Fruit fly (Drosophila melanogaster) whole organism, adult: ENCODE results near the gene MED26.
"Not testable (repeated sequence)": the region's sequence is repeated elsewhere in the genome, so short reads cannot be mapped to it uniquely, and the experiment has no call there.

Experiments used
- CG12768 ChIP-seq: fragments of 200-800 bp; sonication (Bioruptor generic); optimal IDR thresholded peaks from 2 replicates; lab custom pipeline; 2017; ENCODE audit warnings: missing biosample characterization, missing genetic modification characterization, mild to moderate bottlenecking, moderate library complexity, missing genetic modification reagents
- CG1620 ChIP-seq: fragments of 200-800 bp; sonication (Bioruptor generic); optimal IDR thresholded peaks from 2 replicates; lab custom pipeline; 2016; ENCODE audit warnings: missing biosample characterization, missing genetic modification characterization
- CG7045 ChIP-seq: fragments of 200-800 bp; sonication (Bioruptor generic); optimal IDR thresholded peaks from 2 replicates; lab custom pipeline; 2017; ENCODE audit warnings: missing biosample characterization, mild to moderate bottlenecking, missing genetic modification characterization
- Hr96 ChIP-seq: fragments of 200-800 bp; sonication (Bioruptor generic); optimal IDR thresholded peaks from 2 replicates; lab custom pipeline; 2016; ENCODE audit warnings: missing biosample characterization, missing genetic modification characterization
- bab1 ChIP-seq: fragments of 200-800 bp; sonication (Bioruptor generic); optimal IDR thresholded peaks from 3 replicates; lab custom pipeline; 2019; ENCODE audit warnings: missing biosample characterization, mild to moderate bottlenecking, missing genetic modification characterization, moderate library complexity
- kay ChIP-seq: fragments of 200-800 bp; sonication (Bioruptor generic); peaks from one replicate; lab custom pipeline; 2016; ENCODE audit warnings: missing biosample characterization, missing genetic modification characterization, borderline replicate concordance
- ovo ChIP-seq: fragments of 200-800 bp; sonication (Bioruptor generic); optimal IDR thresholded peaks from 2 replicates; lab custom pipeline; 2016; ENCODE audit warnings: missing biosample characterization, missing genetic modification characterization
- tj ChIP-seq: fragments of 200-800 bp; sonication (Bioruptor generic); optimal IDR thresholded peaks from 3 replicates; lab custom pipeline; 2017; ENCODE audit warnings: missing biosample characterization, mild to moderate bottlenecking, missing genetic modification characterization, moderate library complexity

DNA sequence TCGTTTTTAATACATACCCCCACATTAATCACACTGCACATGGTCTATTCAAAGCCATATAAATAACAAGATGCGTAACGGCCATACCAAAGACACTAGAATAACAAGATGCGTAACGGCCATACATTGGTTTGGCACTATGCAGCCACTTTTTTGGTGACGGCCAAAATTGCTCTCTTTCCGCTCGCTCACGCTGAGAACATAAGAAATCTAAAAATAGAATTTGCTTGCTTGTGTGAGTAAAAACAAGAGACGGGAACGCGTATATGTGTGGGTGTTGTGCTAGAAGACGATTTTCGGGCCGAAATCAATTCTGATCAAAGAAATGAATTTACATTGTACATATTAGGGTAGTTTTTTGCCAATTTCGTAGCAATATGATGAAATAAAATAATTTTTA, at the start of gene MED26:
- TF ChIP-seq CG7045; kay (GFP tag; lab: Kevin White, UChicago); ovo (GFP tag; lab: Kevin White, UChicago); CG1620 (GFP tag; lab: Kevin White, UChicago); CG12768 (GFP tag; lab: Kevin White, UChicago); Hr96 (GFP tag; lab: Kevin White, UChicago); bab1 (GFP tag; lab: Kevin White, UChicago); tj (GFP tag; lab: Kevin White, UChicago): not testable (repeated sequence)
